Fruit fly (Drosophila melanogaster) whole organism, embryonic: ENCODE results near the gene CG9776.

ENCODE experiments used
- CG11560 ChIP-seq: fragments of 200-800 bp; sonication (Bioruptor generic); IDR thresholded peaks from 3 replicates; pipeline ENCODE4 v1.3.6; 2022; ENCODE audit warnings: missing biosample characterization, missing genetic modification characterization
- CG11695 ChIP-seq: fragments of 200-800 bp; sonication (Bioruptor generic); IDR thresholded peaks from 3 replicates; pipeline ENCODE4 v1.3.6; 2022; ENCODE audit warnings: missing biosample characterization, missing genetic modification characterization
- CG12236 ChIP-seq: fragments of 200-800 bp; sonication (Bioruptor generic); optimal IDR thresholded peaks from 2 replicates; lab custom pipeline; 2016; ENCODE audit warnings: missing biosample characterization, missing genetic modification characterization
- CG13287 ChIP-seq: fragments of 200-800 bp; sonication (Bioruptor generic); IDR thresholded peaks from 2 replicates; pipeline ENCODE4 v1.3.6; 2022; ENCODE audit warnings: missing biosample characterization, missing genetic modification characterization; ENCODE audit not compliant: partially characterized antibody
- CG15269 ChIP-seq: fragments of 200-800 bp; sonication (Bioruptor generic); optimal IDR thresholded peaks from 2 replicates; lab custom pipeline; 2018; ENCODE audit warnings: missing biosample characterization, mild to moderate bottlenecking, missing genetic modification characterization, moderate library complexity
- CG1647 ChIP-seq: fragments of 200-800 bp; sonication (Bioruptor generic); optimal IDR thresholded peaks from 3 replicates; lab custom pipeline; 2016; ENCODE audit warnings: missing biosample characterization, missing genetic modification characterization
- CG18599 ChIP-seq: fragments of 200-800 bp; sonication (Bioruptor generic); optimal IDR thresholded peaks from 3 replicates; lab custom pipeline; 2017; ENCODE audit warnings: missing biosample characterization, missing genetic modification characterization, mild to moderate bottlenecking, moderate library complexity, missing genetic modification reagents
- CG2116 ChIP-seq: fragments of 200-800 bp; sonication (Bioruptor generic); optimal IDR thresholded peaks from 3 replicates; lab custom pipeline; 2018; ENCODE audit warnings: missing biosample characterization, mild to moderate bottlenecking, missing genetic modification characterization
- CG2199 ChIP-seq: fragments of 200-800 bp; sonication (Bioruptor generic); IDR thresholded peaks from 3 replicates; pipeline ENCODE4 v1.3.6; 2022; ENCODE audit warnings: missing biosample characterization, missing genetic modification characterization
- CG2202 ChIP-seq: fragments of 200-800 bp; sonication (Bioruptor generic); optimal IDR thresholded peaks from 2 replicates; lab custom pipeline; 2018; ENCODE audit warnings: missing biosample characterization, mild to moderate bottlenecking, missing genetic modification characterization
- CG4820 ChIP-seq: fragments of 200-800 bp; sonication (Bioruptor generic); optimal IDR thresholded peaks from 3 replicates; lab custom pipeline; 2016; ENCODE audit warnings: missing biosample characterization, missing genetic modification characterization
- CG5245 ChIP-seq: fragments of 200-800 bp; sonication (Bioruptor generic); optimal IDR thresholded peaks from 3 replicates; lab custom pipeline; 2016; ENCODE audit warnings: missing biosample characterization, missing genetic modification characterization
- CG8089 ChIP-seq: fragments of 200-800 bp; sonication (Bioruptor generic); optimal IDR thresholded peaks from 3 replicates; lab custom pipeline; 2016; ENCODE audit warnings: missing biosample characterization, missing genetic modification characterization
- CG9817 ChIP-seq: fragments of 200-800 bp; sonication (Bioruptor generic); optimal IDR thresholded peaks from 2 replicates; lab custom pipeline; 2018; ENCODE audit warnings: missing biosample characterization, mild to moderate bottlenecking, missing genetic modification characterization, moderate library complexity
- Chrac-16 ChIP-seq: fragments of 200-800 bp; sonication (Bioruptor generic); optimal IDR thresholded peaks from 3 replicates; lab custom pipeline; 2016; ENCODE audit warnings: missing biosample characterization, missing genetic modification characterization
- Dek ChIP-seq: fragments of 200-800 bp; sonication (Bioruptor generic); optimal IDR thresholded peaks from 3 replicates; lab custom pipeline; 2019; ENCODE audit warnings: missing biosample characterization, mild to moderate bottlenecking, missing genetic modification characterization, moderate library complexity
- Dip3 ChIP-seq: fragments of 200-800 bp; sonication (Bioruptor generic); optimal IDR thresholded peaks from 3 replicates; lab custom pipeline; 2016; ENCODE audit warnings: missing biosample characterization, missing genetic modification characterization
- E2f2 ChIP-seq: fragments of 200-800 bp; sonication (Bioruptor generic); IDR thresholded peaks from 2 replicates; pipeline ENCODE4 v1.3.6; 2022; ENCODE audit warnings: missing biosample characterization, missing genetic modification characterization
- Hr3 ChIP-seq: fragments of 200-800 bp; sonication (Bioruptor generic); optimal IDR thresholded peaks from 3 replicates; lab custom pipeline; 2016; ENCODE audit warnings: missing biosample characterization, missing genetic modification characterization
- Lhr ChIP-seq: fragments of 200-800 bp; sonication (Bioruptor generic); optimal IDR thresholded peaks from 3 replicates; lab custom pipeline; 2017; ENCODE audit warnings: mild to moderate bottlenecking, missing biosample characterization, missing genetic modification reagents, missing genetic modification characterization
- Mrtf ChIP-seq: fragments of 200-800 bp; sonication (Bioruptor generic); IDR thresholded peaks from 3 replicates; pipeline ENCODE4 v1.3.6; 2022; ENCODE audit warnings: missing biosample characterization, missing genetic modification characterization
- Myb ChIP-seq: fragments of 200-800 bp; sonication (Bioruptor generic); optimal IDR thresholded peaks from 2 replicates; lab custom pipeline; 2016; ENCODE audit warnings: missing biosample characterization, missing genetic modification characterization
- NC2β ChIP-seq: fragments of 200-800 bp; sonication (Bioruptor generic); optimal IDR thresholded peaks from 2 replicates; lab custom pipeline; 2016; ENCODE audit warnings: missing biosample characterization, missing genetic modification characterization
- Neu2 ChIP-seq: fragments of 200-800 bp; sonication (Bioruptor generic); optimal IDR thresholded peaks from 3 replicates; lab custom pipeline; 2016; ENCODE audit warnings: missing biosample characterization, missing genetic modification characterization, borderline replicate concordance
- Optix ChIP-seq: fragments of 200-800 bp; sonication (Bioruptor generic); IDR thresholded peaks from 3 replicates; pipeline ENCODE4 v1.3.6; 2022; ENCODE audit warnings: missing biosample characterization, missing genetic modification characterization
- Poxn ChIP-seq: fragments of 200-800 bp; sonication (Bioruptor generic); IDR thresholded peaks from 2 replicates; pipeline ENCODE4 v1.3.6; 2022; ENCODE audit warnings: missing biosample characterization, missing genetic modification characterization
- Scr ChIP-seq: fragments of 200-800 bp; sonication (Bioruptor generic); IDR thresholded peaks from 2 replicates; pipeline ENCODE4 v1.3.6; 2022; ENCODE audit warnings: missing biosample characterization, missing genetic modification characterization; ENCODE audit not compliant: partially characterized antibody
- Spps ChIP-seq: fragments of 200-800 bp; sonication (Bioruptor generic); optimal IDR thresholded peaks from 2 replicates; lab custom pipeline; 2018; ENCODE audit warnings: missing biosample characterization, mild to moderate bottlenecking, missing genetic modification characterization
- Sry-β ChIP-seq: fragments of 200-800 bp; sonication (Bioruptor generic); optimal IDR thresholded peaks from 2 replicates; lab custom pipeline; 2018; ENCODE audit warnings: missing biosample characterization, mild to moderate bottlenecking, missing genetic modification characterization, moderate library complexity
- Ssrp ChIP-seq: fragments of 200-800 bp; sonication (Bioruptor generic); optimal IDR thresholded peaks from 2 replicates; lab custom pipeline; 2018; ENCODE audit warnings: missing biosample characterization, mild to moderate bottlenecking, missing genetic modification characterization, moderate library complexity
- ase ChIP-seq: fragments of 200-800 bp; sonication (Bioruptor generic); IDR thresholded peaks from 3 replicates; pipeline ENCODE4 v1.3.6; 2022; ENCODE audit warnings: missing biosample characterization, missing genetic modification characterization
- ato ChIP-seq: fragments of 200-800 bp; sonication (Bioruptor generic); IDR thresholded peaks from 2 replicates; pipeline ENCODE4 v1.3.6; 2022; ENCODE audit warnings: missing biosample characterization, missing genetic modification characterization; ENCODE audit not compliant: partially characterized antibody
- cas ChIP-seq: fragments of 200-800 bp; sonication (Bioruptor generic); IDR thresholded peaks from 2 replicates; pipeline ENCODE4 v1.3.6; 2022; ENCODE audit warnings: missing biosample characterization, missing genetic modification characterization
- cwo ChIP-seq: fragments of 200-800 bp; sonication (Bioruptor generic); optimal IDR thresholded peaks from 3 replicates; lab custom pipeline; 2017; ENCODE audit warnings: missing biosample characterization, missing genetic modification characterization, mild to moderate bottlenecking, moderate library complexity, missing genetic modification reagents
- dimm ChIP-seq: fragments of 200-800 bp; sonication (Bioruptor generic); IDR thresholded peaks from 2 replicates; pipeline ENCODE4 v1.3.6; 2022; ENCODE audit warnings: missing biosample characterization, missing genetic modification characterization
- dpn ChIP-seq, 2 experiments: fragments of 200-800 bp; sonication (Bioruptor generic); optimal IDR thresholded peaks; 3 replicates each; lab custom pipeline; 2016; ENCODE audit warnings: missing biosample characterization in 2 of 2, missing genetic modification characterization in 2 of 2
- en ChIP-seq: fragments of 200-800 bp; sonication (Bioruptor generic); optimal IDR thresholded peaks from 2 replicates; lab custom pipeline; 2016; ENCODE audit warnings: missing biosample characterization, missing genetic modification characterization
- fru ChIP-seq: fragments of >200 bp; optimal IDR thresholded peaks from 2 replicates; lab custom pipeline; 2017
- gsb ChIP-seq: fragments of 200-800 bp; sonication (Bioruptor generic); IDR thresholded peaks from 2 replicates; pipeline ENCODE4 v1.3.6; 2022; ENCODE audit warnings: missing biosample characterization, missing genetic modification characterization
- hth ChIP-seq: fragments of >200 bp; optimal IDR thresholded peaks from 2 replicates; lab custom pipeline; 2017; ENCODE audit warnings: inconsistent platforms
- insv ChIP-seq, 2 experiments: fragments of 200-800 bp; sonication (Bioruptor generic); optimal IDR thresholded peaks; 3 replicates each; lab custom pipeline; 2016 to 2018; ENCODE audit warnings: missing biosample characterization in 2 of 2, missing genetic modification characterization in 2 of 2
- mirr ChIP-seq: fragments of 200-800 bp; sonication (Bioruptor generic); optimal IDR thresholded peaks from 3 replicates; lab custom pipeline; 2018; ENCODE audit warnings: missing biosample characterization, mild to moderate bottlenecking, missing genetic modification characterization
- nau ChIP-seq: fragments of 200-800 bp; sonication (Bioruptor generic); optimal IDR thresholded peaks from 3 replicates; lab custom pipeline; 2017; ENCODE audit warnings: missing biosample characterization, mild to moderate bottlenecking, missing genetic modification characterization, missing genetic modification reagents
- oc ChIP-seq: fragments of 200-800 bp; sonication (Bioruptor generic); optimal IDR thresholded peaks from 2 replicates; lab custom pipeline; 2018; ENCODE audit warnings: missing biosample characterization, mild to moderate bottlenecking, missing genetic modification characterization, moderate library complexity
- org-1 ChIP-seq: fragments of 200-800 bp; sonication (Bioruptor generic); optimal IDR thresholded peaks from 2 replicates; lab custom pipeline; 2017; ENCODE audit warnings: missing biosample characterization, missing genetic modification characterization
- pros ChIP-seq: fragments of 200-800 bp; sonication (Bioruptor generic); optimal IDR thresholded peaks from 3 replicates; lab custom pipeline; 2019; ENCODE audit warnings: missing biosample characterization, mild to moderate bottlenecking, missing genetic modification characterization, moderate library complexity
- pzg ChIP-seq: fragments of 200-800 bp; sonication (Bioruptor generic); optimal IDR thresholded peaks from 3 replicates; lab custom pipeline; 2018; ENCODE audit warnings: missing biosample characterization, mild to moderate bottlenecking, missing genetic modification characterization, moderate library complexity
- seq ChIP-seq: fragments of 200-800 bp; sonication (Bioruptor generic); IDR thresholded peaks from 2 replicates; pipeline ENCODE4 v1.3.6; 2022; ENCODE audit warnings: missing biosample characterization, missing genetic modification characterization
- sob ChIP-seq: fragments of 200-800 bp; sonication (Bioruptor generic); IDR thresholded peaks from 2 replicates; pipeline ENCODE4 v1.3.6; 2022; ENCODE audit warnings: missing biosample characterization, missing genetic modification characterization
- tio ChIP-seq: fragments of 200-800 bp; sonication (Bioruptor generic); optimal IDR thresholded peaks from 2 replicates; lab custom pipeline; 2017; ENCODE audit warnings: missing biosample characterization, missing genetic modification characterization, inconsistent platforms
- zen2 ChIP-seq: fragments of 200-800 bp; sonication (Bioruptor generic); IDR thresholded peaks from 3 replicates; pipeline ENCODE4 v1.3.6; 2022; ENCODE audit warnings: missing biosample characterization, missing genetic modification characterization; ENCODE audit not compliant: partially characterized antibody

The CG9776 gene

DNA sequence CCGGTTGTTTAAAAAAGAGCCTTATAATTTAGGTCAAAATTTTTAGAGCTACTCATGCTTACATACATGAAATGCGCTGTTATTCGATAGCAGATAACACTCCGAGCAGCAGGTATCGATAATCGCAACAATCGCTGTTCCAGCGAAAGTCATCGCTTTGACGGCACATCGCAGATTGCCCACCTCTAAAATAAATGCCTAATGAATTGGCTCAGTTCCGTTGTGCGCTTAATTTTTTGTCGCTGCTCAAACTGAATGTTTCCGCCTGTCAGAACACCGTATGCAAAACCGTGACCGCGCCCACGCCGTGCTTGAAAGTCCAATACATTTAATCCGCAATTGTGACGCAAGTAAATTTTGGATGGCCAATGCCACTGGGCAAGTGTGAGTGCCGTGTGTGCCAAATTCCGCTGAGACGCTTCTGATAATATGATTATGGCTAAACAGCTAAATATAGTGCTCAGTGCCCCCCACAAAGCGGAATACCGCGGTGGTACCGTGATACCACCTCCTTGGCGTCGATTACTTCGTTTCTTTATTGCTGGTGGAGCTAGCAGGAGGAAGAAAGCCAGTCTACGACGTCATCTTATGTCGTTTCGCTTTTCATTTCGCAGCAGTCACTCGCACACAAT lies 14.2 kb downstream of the CG9776 start, which contains the start of gene CG9795 (continued):
- TF ChIP-seq Dek (tag; lab: Kevin White, UChicago) (no peak), Spps (tag; lab: Kevin White, UChicago) (no peak), Chrac-16 (GFP tag; lab: Kevin White, UChicago) (no peak), org-1 (GFP tag; lab: Kevin White, UChicago) (no peak), ato (GFP tag; lab: Robert Waterston, UW) (peak; percentile 93), CG15269 (tag; lab: Kevin White, UChicago) (no peak), pzg (GFP tag; lab: Kevin White, UChicago) (peak; percentile 82), CG11560 (tag; lab: Robert Waterston, UW) (peak; percentile 97), cas (GFP tag; lab: Robert Waterston, UW) (no peak), ase (GFP tag; lab: Robert Waterston, UW) (no peak), CG1647 (GFP tag; lab: Kevin White, UChicago) (no peak), oc (tag; lab: Kevin White, UChicago) (peak; percentile 7), gsb (no peak), Neu2 (GFP tag; lab: Kevin White, UChicago) (no peak), tio (no peak), mirr (GFP tag; lab: Kevin White, UChicago) (no peak), CG18599 (GFP tag; lab: Kevin White, UChicago) (peak; percentile 49), CG2116 (peak; percentile 82), hth (lab: Kevin White, UChicago) (no peak), en (GFP tag; lab: Kevin White, UChicago) (peak; percentile 17), zen2 (GFP tag; lab: Robert Waterston, UW) (peak; percentile 86), pros (GFP tag; lab: Kevin White, UChicago) (no peak), CG2202 (tag; lab: Kevin White, UChicago) (no peak), sob (peak; percentile 71), CG2199 (GFP tag; lab: Robert Waterston, UW) (peak; percentile 83), CG8089 (GFP tag; lab: Kevin White, UChicago) (no peak), NC2β (GFP tag; lab: Kevin White, UChicago) (no peak), Scr (GFP tag; lab: Robert Waterston, UW) (peak; percentile 85), CG4820 (no peak), CG12236 (GFP tag; lab: Kevin White, UChicago) (no peak), Myb (GFP tag; lab: Kevin White, UChicago) (peak; percentile 59), Sry-β (GFP tag; lab: Kevin White, UChicago) (no peak), nau (GFP tag; lab: Kevin White, UChicago) (no peak), cwo (no peak), CG5245 (GFP tag; lab: Kevin White, UChicago) (no peak), CG9817 (tag; lab: Kevin White, UChicago) (no peak), Hr3 (GFP tag; lab: Kevin White, UChicago) (peak; percentile 55), CG13287 (GFP tag; lab: Robert Waterston, UW) (peak; percentile 90), E2f2 (GFP tag; lab: Robert Waterston, UW) (peak; percentile 55), Dip3 (GFP tag; lab: Kevin White, UChicago) (no peak), seq (no peak), Ssrp (tag; lab: Kevin White, UChicago) (no peak), insv (GFP tag; optimal IDR thresholded peaks at IDR 0.05; lab: Kevin White, UChicago) (no peak), Mrtf (GFP tag; lab: Robert Waterston, UW) (no peak), CG11695 (GFP tag; lab: Robert Waterston, UW) (peak; percentile 91), dimm (GFP tag; lab: Robert Waterston, UW) (no peak), Optix (GFP tag; lab: Robert Waterston, UW) (0 out of 3 replicates have a peak, but pooled peaks have one; percentile 19), fru (lab: Kevin White, UChicago) (no peak), dpn (GFP tag; optimal IDR thresholded peaks at IDR 0.05; lab: Kevin White, UChicago) (peak; percentile 16 to 43), Lhr (peak; percentile 46), Poxn (GFP tag; lab: Robert Waterston, UW) (no peak)
